Worm (Caenorhabditis elegans) whole organism, dauer: Measurements from ENCODE around the gene vars-1.

ENCODE experiments used
- unc-62 ChIP-seq: sonication (generic microtip); optimal IDR thresholded peaks from 2 replicates; lab custom pipeline; 2017; ENCODE audit warnings: missing biosample characterization, missing genetic modification reagents, missing genetic modification characterization

Gene vars-1

ce11 chrV:8031121-8031520, at the start of gene vars-1:
TSS of gene vars-1 (plus strand) at chrV:8031411.
- no peak for TF ChIP-seq unc-62

- no peak for TF ChIP-seq unc-62
Observed at ce11 chrV:7983381-7984052, 47.7 kb upstream of the vars-1 start, which contains the start of the genes natb-1 and abhd-12. TSS of gene natb-1 (minus strand) at chrV:7983431. TSS of gene abhd-12 (plus strand) at chrV:7983879.

- no peak for TF ChIP-seq unc-62
Observed at ce11 chrV:7985860-7986259, 45.4 kb upstream of the vars-1 start, which contains the start of gene Y97E10AL.1. TSS of gene Y97E10AL.1 (plus strand) at chrV:7986160.

ce11 chrV:7994570-7994969, 36.6 kb upstream of the vars-1 start, which contains the start of gene ceh-76:
TSS of gene ceh-76 (minus strand) at chrV:7994670.
- TF ChIP-seq unc-62 = no peak

DNA sequence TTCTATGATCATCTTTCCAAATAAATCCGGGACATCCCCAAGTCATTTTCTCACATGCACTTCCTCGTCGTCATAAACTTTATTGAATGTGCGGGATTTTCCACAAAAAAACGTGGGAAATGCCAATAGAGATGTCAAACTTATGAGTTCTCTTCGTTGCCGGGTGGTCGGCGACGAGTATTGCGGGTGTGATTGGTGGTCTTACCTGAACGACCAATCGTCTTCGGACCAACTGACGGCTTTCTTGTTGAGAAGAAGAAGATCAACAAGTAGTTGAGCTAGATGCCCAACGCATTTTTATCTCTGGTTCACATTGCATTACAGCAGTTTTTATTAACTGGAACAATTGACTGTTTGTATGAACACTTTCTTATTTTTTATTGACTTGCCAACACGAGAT, 36.0 kb upstream of the vars-1 start:
- TF ChIP-seq unc-62 = no peak

DNA sequence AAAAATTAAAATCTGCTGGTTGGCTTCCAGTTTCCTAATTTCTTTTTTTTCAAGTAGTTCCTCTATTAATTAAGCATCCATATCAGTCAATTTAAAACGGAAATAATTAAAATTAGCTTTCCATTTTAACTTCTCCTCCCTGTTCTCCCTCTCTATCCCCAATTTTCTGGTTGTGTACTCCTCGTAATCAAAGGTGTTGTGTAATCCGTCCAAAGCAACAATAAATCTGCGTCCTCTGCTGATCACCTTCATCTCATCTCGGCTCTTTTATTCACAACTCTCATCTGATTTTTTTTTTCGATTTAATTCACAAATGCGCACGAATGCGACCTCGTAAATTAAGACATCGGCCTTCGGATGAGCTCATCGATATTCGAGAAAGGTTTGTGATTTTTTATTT, 35.3 kb upstream of the vars-1 start, which contains the start of gene Y97E10AR.2:
Gene Y97E10AR.2, plus strand, starts transcription at position 301 of the 400 bp plus-strand sequence.
- TF ChIP-seq unc-62 = no peak

- TF ChIP-seq unc-62 = no peak
Observed at ce11 chrV:8000929-8001513, 30.2 kb upstream of the vars-1 start, which contains the start of gene Y97E10AR.1. TSS of gene Y97E10AR.1 (plus strand) at chrV:8001463.

DNA sequence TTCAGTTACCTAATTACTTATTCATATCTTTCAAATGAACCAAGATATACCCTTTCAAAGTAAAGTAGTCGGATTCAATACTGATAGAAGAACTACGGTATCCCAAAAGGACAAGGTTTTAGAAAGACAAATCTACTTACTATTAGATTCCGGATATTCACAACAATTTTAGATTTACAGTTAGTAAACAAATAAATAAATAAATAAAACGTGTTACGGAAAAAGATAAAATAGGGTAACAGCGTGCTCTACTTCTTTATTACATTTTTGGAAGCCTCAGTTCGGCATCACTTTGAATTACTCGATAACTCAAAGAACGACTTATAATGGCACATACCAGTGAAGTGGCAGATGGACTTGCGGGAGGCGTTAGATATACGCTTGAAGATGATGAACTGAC, 26.2 kb upstream of the vars-1 start, which contains the start of gene Y97E10AR.8:
Gene Y97E10AR.8, plus strand, starts transcription at position 301 of the 400 bp plus-strand sequence.
- no peak for TF ChIP-seq unc-62

DNA sequence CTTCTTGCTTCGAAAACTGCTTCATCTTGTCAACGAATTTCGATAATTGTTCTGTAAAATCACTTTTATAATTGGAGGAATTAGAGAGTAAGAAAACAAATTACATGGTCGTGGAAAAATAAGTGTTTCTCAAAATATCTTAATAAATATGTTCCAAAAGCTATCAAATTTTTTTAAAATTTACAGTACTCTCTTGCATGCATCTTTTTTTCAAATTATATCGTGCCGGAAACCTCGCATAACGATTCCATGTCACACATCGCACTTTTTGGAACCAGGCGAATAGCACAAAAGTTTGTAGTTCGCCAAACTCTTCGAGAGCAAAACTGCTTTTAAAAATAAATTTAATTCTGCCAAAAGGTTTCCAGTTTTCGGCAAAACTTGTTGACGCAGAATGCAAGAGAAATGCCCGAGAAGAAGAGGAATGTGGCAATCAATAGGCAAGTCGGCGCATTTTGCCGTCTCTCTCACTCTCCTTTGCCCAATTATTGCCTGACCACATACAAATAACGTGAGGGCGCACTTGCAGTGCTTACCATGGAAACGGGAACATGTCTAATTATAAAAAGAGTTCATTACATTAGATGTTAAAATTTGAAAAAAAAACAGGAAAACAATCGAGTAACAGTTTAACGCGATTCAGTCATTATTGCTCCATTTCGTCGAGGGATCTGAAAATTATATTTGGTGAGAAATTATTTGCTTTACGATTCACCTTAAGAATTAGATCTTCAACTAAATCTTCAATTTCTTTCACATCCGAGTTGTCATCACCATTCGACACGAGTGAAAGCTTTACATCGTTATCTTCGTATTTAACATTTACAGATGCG, 23.5 kb upstream of the vars-1 start, which contains the start of gene Y97E10AR.3:
Gene Y97E10AR.3, minus strand, starts transcription at position 51 of the 833 bp plus-strand sequence.
- no peak for TF ChIP-seq unc-62

ce11 chrV:8010103-8010502, 21.1 kb upstream of the vars-1 start, which contains the start of gene Y97E10AR.4:
TSS of gene Y97E10AR.4 (minus strand) at chrV:8010233.
- TF ChIP-seq unc-62 = no peak

DNA sequence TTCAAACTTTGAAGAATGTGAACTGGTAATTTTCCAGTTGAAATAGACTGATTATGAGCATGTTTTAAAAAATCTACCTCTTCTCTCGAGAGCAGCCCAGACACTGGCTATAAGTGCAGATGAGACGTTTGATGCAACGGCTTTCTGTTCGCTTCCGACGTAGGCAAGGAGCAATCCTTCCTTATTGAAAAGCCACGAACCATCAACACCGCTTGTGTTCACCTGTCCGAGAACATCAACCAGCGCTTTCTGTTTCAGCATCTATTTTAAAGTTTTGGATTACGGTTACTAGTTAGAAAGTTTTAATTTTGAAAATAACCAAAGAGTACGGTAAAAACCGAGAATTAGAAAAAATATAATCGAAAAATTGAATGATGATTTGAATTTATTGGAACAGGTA, 20.4 kb upstream of the vars-1 start, which contains the start of gene lmtr-2:
Gene lmtr-2, minus strand, starts transcription at position 261 of the 400 bp plus-strand sequence.
- no peak for TF ChIP-seq unc-62

DNA sequence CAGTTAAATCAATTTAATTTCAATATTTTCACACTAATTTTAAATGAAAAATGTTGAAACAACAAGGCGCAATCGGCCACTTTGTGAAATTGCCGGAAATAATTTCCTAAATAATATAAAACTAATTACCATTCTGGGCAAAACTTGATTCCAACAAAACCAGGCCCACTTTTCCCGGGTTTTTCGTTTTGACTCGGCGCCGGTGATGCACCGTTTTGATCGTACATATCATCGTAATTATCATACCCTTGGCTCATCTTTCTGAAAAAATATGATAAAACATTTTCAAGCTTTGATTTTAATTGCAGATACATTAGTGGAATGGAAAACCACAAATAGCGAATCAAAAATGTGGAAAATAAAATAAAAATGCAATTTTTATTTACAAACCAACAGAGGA, 19.2 kb upstream of the vars-1 start, which contains the start of gene rpb-9:
Gene rpb-9, minus strand, starts transcription at position 314 of the 400 bp plus-strand sequence.
- no peak for TF ChIP-seq unc-62

ce11 chrV:8013901-8014388, 17.3 kb upstream of the vars-1 start, which contains the start of gene Y97E10AR.6:
TSS of gene Y97E10AR.6 (minus strand) at chrV:8013951.
- TF ChIP-seq unc-62 = no peak

- TF ChIP-seq unc-62 = no peak
Observed at ce11 chrV:8016928-8017327, 14.3 kb upstream of the vars-1 start, which contains the start of gene sptl-2. TSS of gene sptl-2 (plus strand) at chrV:8017207.

DNA sequence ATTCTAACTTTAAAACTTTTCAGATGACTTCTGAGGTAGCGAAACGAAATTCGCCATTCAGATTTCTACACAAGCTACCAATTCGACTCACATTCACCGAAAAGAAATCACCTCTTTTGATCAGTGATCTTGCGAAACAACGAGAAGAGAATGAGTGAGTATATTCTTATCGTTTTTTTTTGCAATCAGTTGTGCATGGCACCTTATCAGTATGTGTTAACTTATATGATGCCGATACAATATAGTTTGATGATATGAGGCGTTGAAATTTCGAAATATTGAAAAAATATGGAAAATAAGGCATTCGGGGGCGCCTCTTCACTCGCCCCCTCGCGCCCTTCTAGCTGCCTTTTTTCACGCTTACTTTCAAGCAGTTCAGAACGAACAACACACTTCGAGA, 13.3 kb upstream of the vars-1 start:
- no peak for TF ChIP-seq unc-62

DNA sequence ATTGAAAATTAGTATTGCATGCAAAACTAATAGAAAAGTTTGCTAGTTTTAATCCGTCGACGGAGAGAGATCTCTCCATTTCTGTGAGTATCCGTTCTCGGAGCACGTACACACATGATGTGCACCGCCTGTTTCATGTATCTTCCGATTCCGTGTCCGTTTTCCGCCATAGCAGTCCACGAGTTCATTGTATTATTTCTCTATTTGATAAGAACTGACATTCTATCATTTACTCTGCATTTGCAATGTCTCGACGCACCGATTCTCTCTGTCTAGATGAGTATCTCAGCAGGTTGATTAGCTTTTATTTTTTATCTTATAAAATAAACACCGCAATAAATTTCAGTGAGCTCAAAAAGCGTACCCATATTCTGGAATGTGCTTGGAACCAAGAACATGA, 12.3 kb upstream of the vars-1 start:
- TF ChIP-seq unc-62 = no peak
